Fruit fly (Drosophila melanogaster): ENCODE measurements around the gene Sec61alpha.

Gene Sec61alpha

DNA sequence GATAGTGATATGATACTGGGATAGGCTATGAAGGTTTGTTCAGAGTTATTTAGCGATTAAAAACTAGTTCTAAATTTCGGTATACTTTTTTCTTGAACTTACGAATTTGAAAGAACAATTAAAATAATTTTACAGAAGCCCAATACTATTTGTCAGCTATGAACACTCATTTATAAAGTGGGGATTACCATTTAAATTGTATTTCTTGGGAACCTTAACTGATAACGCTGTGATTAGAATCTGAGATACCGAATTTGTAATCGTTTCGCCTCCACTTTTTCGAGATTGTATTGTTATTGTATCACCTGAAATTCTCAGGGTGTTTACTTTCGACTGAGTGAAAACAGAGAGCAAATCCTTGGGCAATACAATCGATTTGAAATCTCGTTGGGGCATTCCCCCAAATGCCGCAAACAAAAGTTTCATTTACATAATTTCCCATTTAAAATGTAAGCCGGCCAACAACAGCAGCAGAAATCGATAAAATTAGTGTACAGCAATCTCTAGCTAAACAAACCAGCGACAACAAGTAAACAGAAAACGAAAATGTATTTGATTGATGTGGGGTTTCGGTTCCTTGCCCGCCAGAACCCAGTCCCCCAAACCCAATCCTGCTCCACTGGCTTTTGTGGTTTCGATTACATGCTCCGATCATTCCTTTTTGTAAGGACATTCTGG, 20.4 kb upstream of the Sec61alpha start:
- no peak for TF ChIP-seq CG1620 (GFP tag; optimal IDR thresholded peaks at IDR 0.05)
- no peak for TF ChIP-seq CG33017 (tag; optimal IDR thresholded peaks at IDR 0.05)
- no peak for TF ChIP-seq CG7101 (tag; optimal IDR thresholded peaks at IDR 0.05)
- TF ChIP-seq tj (GFP tag; optimal IDR thresholded peaks at IDR 0.05): no peak
- no peak for TF ChIP-seq Mnt (GFP tag; optimal IDR thresholded peaks at IDR 0.05)
- TF ChIP-seq CG11617 (GFP tag; optimal IDR thresholded peaks at IDR 0.05): no peak
- no peak for TF ChIP-seq CG7045 (GFP tag; optimal IDR thresholded peaks at IDR 0.05)
- TF ChIP-seq pad (GFP tag; optimal IDR thresholded peaks at IDR 0.05): no peak
- TF ChIP-seq Clk (GFP tag; optimal IDR thresholded peaks at IDR 0.05): no peak

DNA sequence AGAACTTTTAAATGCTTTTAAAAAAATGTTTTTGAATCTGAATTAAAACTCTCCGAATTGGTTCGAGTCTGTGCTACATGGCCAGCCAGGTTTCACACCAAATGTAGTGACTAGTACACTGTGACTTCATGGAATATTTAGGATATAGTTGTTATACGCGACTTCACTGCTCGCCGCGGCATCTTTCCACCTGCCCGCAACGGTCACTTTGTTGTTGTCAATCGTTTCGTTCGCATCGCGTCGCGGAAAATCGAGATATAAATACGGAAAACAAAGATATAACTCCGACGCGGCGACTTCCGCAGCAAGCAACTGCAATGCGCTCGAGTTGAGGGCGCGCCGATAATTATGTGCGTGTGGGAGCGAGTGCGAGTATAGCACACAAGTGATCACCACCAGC, 18.1 kb upstream of the Sec61alpha start, which contains the start of gene CG31637:
Gene CG31637, plus strand, starts transcription at position 200 of the 400 bp plus-strand sequence.
- no peak for TF ChIP-seq tj (GFP tag; optimal IDR thresholded peaks at IDR 0.05)
- no peak for TF ChIP-seq Clk (GFP tag; optimal IDR thresholded peaks at IDR 0.05)
- TF ChIP-seq bab1 (GFP tag; optimal IDR thresholded peaks at IDR 0.05): peak; percentile 55
- TF ChIP-seq pad (GFP tag; optimal IDR thresholded peaks at IDR 0.05): peak; percentile 18
- TF ChIP-seq CG11617 (GFP tag; optimal IDR thresholded peaks at IDR 0.05): no peak
- no peak for TF ChIP-seq CG14711 (tag; optimal IDR thresholded peaks at IDR 0.05)
- no peak for TF ChIP-seq Hr96 (GFP tag; optimal IDR thresholded peaks at IDR 0.05)
- TF ChIP-seq cic (GFP tag; optimal IDR thresholded peaks at IDR 0.05): peak; percentile 11
- TF ChIP-seq CG7045 (GFP tag; optimal IDR thresholded peaks at IDR 0.05): no peak
- TF ChIP-seq CG7101 (tag; optimal IDR thresholded peaks at IDR 0.05): peak; percentile 15
- no peak for TF ChIP-seq CG5204 (GFP tag; optimal IDR thresholded peaks at IDR 0.05)
- TF ChIP-seq CG33017 (tag; optimal IDR thresholded peaks at IDR 0.05): no peak
- no peak for TF ChIP-seq ovo (GFP tag; optimal IDR thresholded peaks at IDR 0.05)
- TF ChIP-seq cnc (optimal IDR thresholded peaks at IDR 0.05): no peak
- no peak for TF ChIP-seq CG1620 (GFP tag; optimal IDR thresholded peaks at IDR 0.05)
- TF ChIP-seq kay (GFP tag; ENCODE audit: borderline replicate concordance): no peak
- TF ChIP-seq toe (GFP tag; optimal IDR thresholded peaks at IDR 0.05): no peak
- TF ChIP-seq Mnt (GFP tag; optimal IDR thresholded peaks at IDR 0.05): no peak
- no peak for TF ChIP-seq CG12768 (GFP tag; optimal IDR thresholded peaks at IDR 0.05)
- TF ChIP-seq Crg-1 (GFP tag; optimal IDR thresholded peaks at IDR 0.05): no peak

DNA sequence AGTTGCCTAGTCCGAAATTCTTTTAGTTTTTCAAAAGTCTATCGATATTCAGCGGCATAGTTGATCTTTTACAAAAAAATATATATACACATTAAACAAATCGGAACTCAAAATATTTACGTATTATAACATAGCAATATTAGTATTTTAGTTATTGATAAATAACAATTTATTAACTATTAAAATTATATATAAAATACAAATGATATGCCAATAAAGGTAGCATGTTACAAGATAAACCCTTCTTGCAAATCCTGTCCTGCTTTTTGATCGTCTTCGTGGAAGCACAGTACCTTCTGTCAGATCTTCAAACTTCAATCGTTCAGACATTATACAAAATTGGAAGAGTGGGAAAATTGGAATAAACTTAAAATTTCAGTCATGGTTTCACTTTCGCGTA, 16.4 kb upstream of the Sec61alpha start, which contains the start of gene CG9550:
Gene CG9550, plus strand, starts transcription at position 301 of the 400 bp plus-strand sequence.
- no peak for TF ChIP-seq Mnt (GFP tag; optimal IDR thresholded peaks at IDR 0.05)
- TF ChIP-seq CG7101 (tag; optimal IDR thresholded peaks at IDR 0.05): no peak
- TF ChIP-seq Hr96 (GFP tag; optimal IDR thresholded peaks at IDR 0.05): no peak
- no peak for TF ChIP-seq CG1620 (GFP tag; optimal IDR thresholded peaks at IDR 0.05)

DNA sequence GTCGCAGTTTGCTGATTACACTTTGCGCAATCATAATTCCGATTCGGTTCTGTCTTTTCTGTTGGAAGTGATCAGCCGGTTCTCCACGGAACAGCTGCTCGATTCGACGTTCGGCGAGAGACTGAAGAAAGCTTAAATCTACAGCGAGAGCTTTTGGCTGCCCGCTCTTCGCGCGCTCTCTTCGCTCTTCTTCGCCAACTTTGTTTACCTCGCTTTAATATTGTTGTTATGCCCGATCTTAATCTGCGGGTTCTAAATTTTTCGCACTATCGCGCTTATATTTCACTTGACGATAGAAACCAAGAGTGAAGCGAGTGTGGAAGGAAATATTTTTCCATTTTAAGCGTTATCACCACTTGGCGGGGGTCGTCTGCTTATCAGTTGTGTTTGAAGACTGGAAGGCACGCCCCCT, 14.0 kb upstream of the Sec61alpha start, which contains the start of gene CG9547:
Gene CG9547, minus strand, starts transcription at position 128 of the 412 bp plus-strand sequence.
- TF ChIP-seq CG7101 (tag; optimal IDR thresholded peaks at IDR 0.05) (peak; percentile 69), tj (GFP tag; optimal IDR thresholded peaks at IDR 0.05) (peak; percentile 36), CG5204 (GFP tag; optimal IDR thresholded peaks at IDR 0.05) (no peak), toe (GFP tag; optimal IDR thresholded peaks at IDR 0.05) (no peak), Hr96 (GFP tag; optimal IDR thresholded peaks at IDR 0.05) (no peak), CG1620 (GFP tag; optimal IDR thresholded peaks at IDR 0.05) (no peak), pad (GFP tag; optimal IDR thresholded peaks at IDR 0.05) (peak; percentile 9), cic (GFP tag; optimal IDR thresholded peaks at IDR 0.05) (peak; percentile 93), CG33017 (tag; optimal IDR thresholded peaks at IDR 0.05) (peak; percentile 79), cnc (optimal IDR thresholded peaks at IDR 0.05) (no peak), Clk (GFP tag; optimal IDR thresholded peaks at IDR 0.05) (no peak), CG12768 (GFP tag; optimal IDR thresholded peaks at IDR 0.05) (peak; percentile 87), CG7045 (GFP tag; optimal IDR thresholded peaks at IDR 0.05) (peak; percentile 24), ovo (GFP tag; optimal IDR thresholded peaks at IDR 0.05) (no peak), bab1 (GFP tag; optimal IDR thresholded peaks at IDR 0.05) (peak; percentile 68), CG11617 (GFP tag; optimal IDR thresholded peaks at IDR 0.05) (peak; percentile 48), kay (GFP tag; ENCODE audit: borderline replicate concordance) (no peak), Crg-1 (GFP tag; optimal IDR thresholded peaks at IDR 0.05) (peak; percentile 44), Mnt (GFP tag; optimal IDR thresholded peaks at IDR 0.05) (peak; percentile 48), CG14711 (tag; optimal IDR thresholded peaks at IDR 0.05) (no peak)

DNA sequence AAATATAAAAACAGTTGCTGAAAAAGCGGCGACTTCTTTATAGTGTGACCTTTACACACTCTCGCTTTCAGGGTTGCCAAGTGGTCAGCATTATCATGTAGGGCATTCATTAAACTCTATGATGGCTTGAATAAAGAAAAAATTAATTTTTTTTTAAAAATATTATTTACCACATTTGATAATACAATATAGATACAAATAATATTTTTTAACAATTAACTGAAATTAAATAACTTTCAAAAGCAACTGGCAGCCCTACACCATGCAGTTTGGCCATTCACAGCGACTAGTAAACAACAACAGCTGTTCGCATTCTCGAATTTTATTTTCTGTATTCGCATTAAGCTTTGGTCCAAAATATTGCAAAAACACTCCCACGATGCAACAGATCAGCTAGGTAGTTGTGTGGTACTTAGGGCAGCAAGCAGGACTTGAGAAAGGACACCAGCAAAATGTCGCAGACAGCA, 10.4 kb upstream of the Sec61alpha start, which contains the start of the genes Phf5a and CG31638:
Gene Phf5a, minus strand, starts transcription at position 61 of the 467 bp plus-strand sequence.
Gene CG31638, plus strand, starts transcription at position 279 of the 467 bp plus-strand sequence.
- no peak for TF ChIP-seq toe (GFP tag; optimal IDR thresholded peaks at IDR 0.05)
- TF ChIP-seq CG7101 (tag; optimal IDR thresholded peaks at IDR 0.05): peak; percentile 97
- peak; percentile 85 for TF ChIP-seq ovo (GFP tag; optimal IDR thresholded peaks at IDR 0.05)
- peak; percentile 27 for TF ChIP-seq CG1620 (GFP tag; optimal IDR thresholded peaks at IDR 0.05)
- peak; percentile 92 for TF ChIP-seq Crg-1 (GFP tag; optimal IDR thresholded peaks at IDR 0.05)
- no peak for TF ChIP-seq CG5204 (GFP tag; optimal IDR thresholded peaks at IDR 0.05)
- TF ChIP-seq cnc (optimal IDR thresholded peaks at IDR 0.05): no peak
- TF ChIP-seq Mnt (GFP tag; optimal IDR thresholded peaks at IDR 0.05): peak; percentile 88
- TF ChIP-seq Hr96 (GFP tag; optimal IDR thresholded peaks at IDR 0.05): no peak
- peak; percentile 88 for TF ChIP-seq CG11617 (GFP tag; optimal IDR thresholded peaks at IDR 0.05)
- peak; percentile 84 for TF ChIP-seq pad (GFP tag; optimal IDR thresholded peaks at IDR 0.05)
- peak; percentile 95 for TF ChIP-seq CG33017 (tag; optimal IDR thresholded peaks at IDR 0.05)
- TF ChIP-seq kay (GFP tag; ENCODE audit: borderline replicate concordance): no peak
- TF ChIP-seq CG14711 (tag; optimal IDR thresholded peaks at IDR 0.05): peak; percentile 100
- TF ChIP-seq cic (GFP tag; optimal IDR thresholded peaks at IDR 0.05): peak; percentile 29
- TF ChIP-seq bab1 (GFP tag; optimal IDR thresholded peaks at IDR 0.05): peak; percentile 66
- TF ChIP-seq tj (GFP tag; optimal IDR thresholded peaks at IDR 0.05): peak; percentile 84
- peak; percentile 97 for TF ChIP-seq CG12768 (GFP tag; optimal IDR thresholded peaks at IDR 0.05)
- TF ChIP-seq Clk (GFP tag; optimal IDR thresholded peaks at IDR 0.05): peak; percentile 86
- peak; percentile 62 for TF ChIP-seq CG7045 (GFP tag; optimal IDR thresholded peaks at IDR 0.05)
